Worm (Caenorhabditis elegans) whole organism, L1 larva: ENCODE results near the gene T14G10.8.

Source experiments
- ets-5 ChIP-seq: fragments of 200-800 bp; sonication (Bioruptor generic); IDR thresholded peaks from 2 replicates; pipeline ENCODE4 v1.3.6; 2022; ENCODE audit warnings: missing genetic modification characterization, missing compliant biosample characterization
- mdl-1 ChIP-seq, 2 experiments: fragments of 150-350 bp; optimal IDR thresholded peaks; 2 replicates each; lab custom pipeline; 2014 to 2017; ENCODE audit warnings: missing biosample characterization in 2 of 2, missing genetic modification characterization in 2 of 2, inconsistent platforms in 1 of 2
- nhr-12 ChIP-seq: sonication (generic microtip); optimal IDR thresholded peaks from 2 replicates; lab custom pipeline; 2017; ENCODE audit warnings: missing biosample characterization, missing genetic modification characterization
- nhr-84 ChIP-seq: sonication (generic microtip); optimal IDR thresholded peaks from 2 replicates; lab custom pipeline; 2017; ENCODE audit warnings: missing biosample characterization, missing genetic modification characterization
- sup-37 ChIP-seq: fragments of 200-800 bp; sonication (Bioruptor generic); optimal IDR thresholded peaks from 2 replicates; lab custom pipeline; 2018; ENCODE audit warnings: mild to moderate bottlenecking, missing genetic modification characterization, missing compliant biosample characterization
- swsn-7 ChIP-seq: sonication (generic microtip); optimal IDR thresholded peaks from 2 replicates; lab custom pipeline; 2016; ENCODE audit warnings: missing genetic modification characterization, missing compliant biosample characterization
- ztf-11 ChIP-seq, 2 experiments: sonication (generic microtip); optimal IDR thresholded peaks; 2 replicates each; lab custom pipeline; 2016 to 2017; ENCODE audit warnings: missing genetic modification characterization in 2 of 2, missing biosample characterization in 1 of 2, missing compliant biosample characterization in 1 of 2

DNA sequence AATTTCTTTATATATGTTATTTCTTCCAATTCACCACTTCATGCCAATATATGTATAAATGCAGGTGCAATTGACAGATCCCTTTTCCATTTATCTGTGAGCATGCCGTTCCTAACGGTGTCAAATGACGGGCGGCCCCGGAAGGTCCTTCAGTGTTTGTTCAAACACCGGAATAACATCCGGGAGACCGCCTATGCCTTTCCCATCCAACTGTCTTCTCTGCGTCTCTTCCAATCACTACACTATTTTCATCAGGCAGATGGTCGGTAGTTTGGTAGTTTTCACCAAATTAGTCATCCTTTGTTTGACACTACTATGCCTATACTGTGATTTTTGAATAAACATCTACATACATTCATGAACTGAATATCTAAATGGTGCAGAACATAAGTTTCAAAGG lies 43.8 kb upstream of the T14G10.8 start:
- TF ChIP-seq sup-37 (GFP tag; lab: Kevin White, UChicago), result no peak
- no peak for TF ChIP-seq nhr-12
- TF ChIP-seq ets-5, result no peak
- no peak for TF ChIP-seq mdl-1 (tag; optimal IDR thresholded peaks at IDR 0.05; lab: Kevin White, UChicago)
- no peak for TF ChIP-seq nhr-84 (tag; lab: Kevin White, UChicago)
- no peak for TF ChIP-seq ztf-11 (tag; optimal IDR thresholded peaks at IDR 0.05; lab: Kevin White, UChicago)
- no peak for TF ChIP-seq swsn-7
